Worm (Caenorhabditis elegans): ENCODE results near the gene fbxa-147.

DNA sequence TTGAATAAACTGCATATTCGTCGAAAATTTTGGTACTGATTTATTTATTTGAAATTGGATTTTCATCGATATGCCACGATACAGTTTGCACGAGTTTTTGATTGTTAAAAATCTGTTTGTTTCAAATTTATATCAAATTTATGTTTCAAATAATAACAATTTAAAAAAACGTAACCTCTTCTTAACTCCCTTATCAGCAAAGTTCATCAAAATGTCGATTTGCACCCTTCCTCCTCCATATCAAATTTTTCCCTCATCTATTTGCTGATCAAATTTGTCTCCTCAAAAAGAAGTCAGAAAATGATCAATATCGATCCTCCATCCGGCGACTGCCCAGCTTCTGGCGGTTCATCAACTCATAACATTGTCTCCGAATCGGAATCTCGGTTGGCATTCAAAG, 5.2 kb upstream of the fbxa-147 start, which contains the start of gene ssp-33:
- TF ChIP-seq unc-3 (GFP tag; conservative IDR thresholded peaks at IDR 0.05) (no peak), unc-3 (tag; optimal IDR thresholded peaks at IDR 0.05) (no peak), ets-4 (tag; optimal IDR thresholded peaks at IDR 0.05) (no peak), hlh-13 (GFP tag; optimal IDR thresholded peaks at IDR 0.05) (no peak), che-1 (tag; optimal IDR thresholded peaks at IDR 0.05) (no peak)
